Fruit fly (Drosophila melanogaster) whole organism, embryonic: Measurements from ENCODE around the gene CG9782.
A peak's percentile ranks its signal among the peaks of the same experiment; 100 is the strongest.

ENCODE experiments used
- Ada2b ChIP-seq: fragments of 200-800 bp; sonication (Bioruptor generic); IDR thresholded peaks from 2 replicates; pipeline ENCODE4 v1.3.6; 2022; ENCODE audit warnings: missing biosample characterization, missing genetic modification characterization
- Atf6 ChIP-seq: fragments of 200-800 bp; sonication (Bioruptor generic); IDR thresholded peaks from 2 replicates; pipeline ENCODE4 v1.3.6; 2022; ENCODE audit warnings: missing biosample characterization, missing genetic modification characterization
- B-H1 ChIP-seq: fragments of 200-800 bp; sonication (Bioruptor generic); IDR thresholded peaks from 3 replicates; pipeline ENCODE4 v1.3.6; 2022; ENCODE audit warnings: missing biosample characterization, missing genetic modification characterization
- CG1024 ChIP-seq: fragments of 200-800 bp; sonication (Bioruptor generic); IDR thresholded peaks from 2 replicates; pipeline ENCODE4 v1.3.6; 2022; ENCODE audit warnings: missing biosample characterization, missing genetic modification characterization
- CG13624 ChIP-seq: fragments of 200-800 bp; sonication (Bioruptor generic); optimal IDR thresholded peaks from 2 replicates; lab custom pipeline; 2016; ENCODE audit warnings: missing biosample characterization, missing genetic modification characterization
- CG14441 ChIP-seq: fragments of 200-800 bp; sonication (Bioruptor generic); IDR thresholded peaks from 2 replicates; pipeline ENCODE4 v1.3.6; 2022; ENCODE audit warnings: missing biosample characterization, missing genetic modification characterization
- CG14860 ChIP-seq: fragments of 200-800 bp; sonication (Bioruptor generic); IDR thresholded peaks from 3 replicates; pipeline ENCODE4 v1.3.6; 2022; ENCODE audit warnings: missing biosample characterization, missing genetic modification characterization; ENCODE audit not compliant: partially characterized antibody
- CG1603 ChIP-seq: fragments of 200-800 bp; sonication (Bioruptor generic); optimal IDR thresholded peaks from 2 replicates; lab custom pipeline; 2019; ENCODE audit warnings: missing biosample characterization, mild to moderate bottlenecking, missing genetic modification characterization, moderate library complexity
- CG17186 ChIP-seq: fragments of 200-800 bp; sonication (Bioruptor generic); optimal IDR thresholded peaks from 3 replicates; lab custom pipeline; 2017; ENCODE audit warnings: missing biosample characterization, missing genetic modification reagents, missing genetic modification characterization
- CG17829 ChIP-seq: fragments of 200-800 bp; optimal IDR thresholded peaks from 2 replicates; lab custom pipeline; 2019; ENCODE audit warnings: missing biosample characterization, mild to moderate bottlenecking, missing genetic modification characterization, moderate library complexity
- CG2129 ChIP-seq: fragments of 200-800 bp; sonication (Bioruptor generic); IDR thresholded peaks from 2 replicates; pipeline ENCODE4 v1.3.6; 2022; ENCODE audit warnings: missing biosample characterization, missing genetic modification characterization; ENCODE audit not compliant: partially characterized antibody
- CG2889 ChIP-seq: fragments of 200-800 bp; sonication (Bioruptor generic); IDR thresholded peaks from 3 replicates; pipeline ENCODE4 v1.3.6; 2022; ENCODE audit warnings: missing biosample characterization, missing genetic modification characterization
- CG3065 ChIP-seq: fragments of 200-800 bp; sonication (Bioruptor generic); optimal IDR thresholded peaks from 2 replicates; lab custom pipeline; 2016; ENCODE audit warnings: missing biosample characterization, missing genetic modification characterization
- CG31388 ChIP-seq: fragments of 200-800 bp; sonication (Bioruptor generic); optimal IDR thresholded peaks from 2 replicates; lab custom pipeline; 2016; ENCODE audit warnings: missing biosample characterization, missing genetic modification characterization
- CG32767 ChIP-seq: fragments of 200-800 bp; sonication (Bioruptor generic); IDR thresholded peaks from 2 replicates; pipeline ENCODE4 v1.3.6; 2022; ENCODE audit warnings: missing biosample characterization, missing genetic modification characterization
- CG5245 ChIP-seq: fragments of 200-800 bp; sonication (Bioruptor generic); optimal IDR thresholded peaks from 3 replicates; lab custom pipeline; 2016; ENCODE audit warnings: missing biosample characterization, missing genetic modification characterization
- CG6683 ChIP-seq: fragments of 200-800 bp; sonication (Bioruptor generic); optimal IDR thresholded peaks from 2 replicates; lab custom pipeline; 2017; ENCODE audit warnings: missing biosample characterization, mild to moderate bottlenecking, missing genetic modification characterization, missing genetic modification reagents
- CG6791 ChIP-seq: fragments of 200-800 bp; sonication (Bioruptor generic); IDR thresholded peaks from 3 replicates; pipeline ENCODE4 v1.3.6; 2022; ENCODE audit warnings: missing biosample characterization, missing genetic modification characterization; ENCODE audit not compliant: partially characterized antibody
- CG7963 ChIP-seq: fragments of 200-800 bp; sonication (Bioruptor generic); IDR thresholded peaks from 3 replicates; pipeline ENCODE4 v1.3.6; 2022; ENCODE audit warnings: missing biosample characterization, missing genetic modification characterization; ENCODE audit not compliant: partially characterized antibody
- CG7987 ChIP-seq: fragments of 200-800 bp; sonication (Bioruptor generic); optimal IDR thresholded peaks from 2 replicates; lab custom pipeline; 2018; ENCODE audit warnings: missing biosample characterization, mild to moderate bottlenecking, missing genetic modification characterization, moderate library complexity
- CG8359 ChIP-seq: fragments of 200-800 bp; sonication (Bioruptor generic); optimal IDR thresholded peaks from 2 replicates; lab custom pipeline; 2017; ENCODE audit warnings: missing biosample characterization, mild to moderate bottlenecking, missing genetic modification characterization, borderline replicate concordance
- CrebB ChIP-seq: fragments of 200-800 bp; sonication (Bioruptor generic); optimal IDR thresholded peaks from 3 replicates; lab custom pipeline; 2018; ENCODE audit warnings: missing biosample characterization, mild to moderate bottlenecking, missing genetic modification characterization
- Ets65A ChIP-seq: fragments of 200-800 bp; sonication (Bioruptor generic); peaks from one replicate; lab custom pipeline; 2016; ENCODE audit warnings: missing biosample characterization, missing genetic modification characterization
- Fer1 ChIP-seq: fragments of 200-800 bp; sonication (Bioruptor generic); optimal IDR thresholded peaks from 2 replicates; lab custom pipeline; 2017; ENCODE audit warnings: missing biosample characterization, mild to moderate bottlenecking, missing genetic modification characterization
- Fer2 ChIP-seq: fragments of 200-800 bp; sonication (Bioruptor generic); optimal IDR thresholded peaks from 2 replicates; lab custom pipeline; 2018; ENCODE audit warnings: missing biosample characterization, mild to moderate bottlenecking, missing genetic modification characterization, moderate library complexity
- Hsf ChIP-seq: fragments of 200-800 bp; sonication (Bioruptor generic); optimal IDR thresholded peaks from 3 replicates; lab custom pipeline; 2016; ENCODE audit warnings: missing biosample characterization, missing genetic modification characterization
- Mad ChIP-seq: fragments of 200-800 bp; sonication (Bioruptor generic); optimal IDR thresholded peaks from 2 replicates; lab custom pipeline; 2016; ENCODE audit warnings: missing biosample characterization, missing genetic modification characterization
- NK7.1 ChIP-seq: fragments of 200-800 bp; sonication (Bioruptor generic); optimal IDR thresholded peaks from 3 replicates; lab custom pipeline; 2016; ENCODE audit warnings: missing biosample characterization, missing genetic modification characterization
- TFAM ChIP-seq: fragments of 200-800 bp; sonication (Bioruptor generic); optimal IDR thresholded peaks from 2 replicates; lab custom pipeline; 2017; ENCODE audit warnings: missing biosample characterization, missing genetic modification characterization, inconsistent platforms
- ash1 ChIP-seq: fragments of 200-800 bp; sonication (Bioruptor generic); optimal IDR thresholded peaks from 2 replicates; lab custom pipeline; 2018; ENCODE audit warnings: missing biosample characterization, mild to moderate bottlenecking, missing genetic modification characterization
- az2 ChIP-seq: fragments of 200-800 bp; sonication (Bioruptor generic); optimal IDR thresholded peaks from 3 replicates; lab custom pipeline; 2016; ENCODE audit warnings: missing biosample characterization, missing genetic modification characterization
- caup ChIP-seq: fragments of 200-800 bp; sonication (Bioruptor generic); optimal IDR thresholded peaks from 3 replicates; lab custom pipeline; 2017; ENCODE audit warnings: missing biosample characterization, mild to moderate bottlenecking, missing genetic modification characterization, moderate library complexity; ENCODE audit not compliant: severe bottlenecking
- croc ChIP-seq: fragments of 200-800 bp; sonication (Bioruptor generic); conservative IDR thresholded peaks from 3 replicates; pipeline ENCODE4 v1.3.6; 2022; ENCODE audit warnings: missing biosample characterization, missing genetic modification characterization
- crp ChIP-seq, 2 experiments: fragments of 200-800 bp; sonication (Bioruptor generic); optimal IDR thresholded peaks; 2 replicates in 1 of 2; 3 replicates in 1 of 2; lab custom pipeline; 2017; ENCODE audit warnings: missing biosample characterization in 2 of 2, missing genetic modification characterization in 2 of 2, mild to moderate bottlenecking in 1 of 2, moderate library complexity in 1 of 2
- cwo ChIP-seq: fragments of 200-800 bp; sonication (Bioruptor generic); optimal IDR thresholded peaks from 3 replicates; lab custom pipeline; 2017; ENCODE audit warnings: missing biosample characterization, missing genetic modification characterization, mild to moderate bottlenecking, moderate library complexity, missing genetic modification reagents
- danr ChIP-seq: fragments of 200-800 bp; sonication (Bioruptor generic); IDR thresholded peaks from 2 replicates; pipeline ENCODE4 v1.3.6; 2022; ENCODE audit warnings: missing biosample characterization, missing genetic modification characterization
- dmrt11E ChIP-seq: fragments of 200-800 bp; sonication (Bioruptor generic); optimal IDR thresholded peaks from 3 replicates; lab custom pipeline; 2018; ENCODE audit warnings: missing biosample characterization, mild to moderate bottlenecking, missing genetic modification characterization, moderate library complexity
- dpn ChIP-seq, 2 experiments: fragments of 200-800 bp; sonication (Bioruptor generic); optimal IDR thresholded peaks; 3 replicates each; lab custom pipeline; 2016; ENCODE audit warnings: missing biosample characterization in 2 of 2, missing genetic modification characterization in 2 of 2
- gce ChIP-seq: fragments of 200-800 bp; sonication (Bioruptor generic); IDR thresholded peaks from 3 replicates; pipeline ENCODE4 v1.3.6; 2022; ENCODE audit warnings: missing biosample characterization, missing genetic modification characterization
- gsb ChIP-seq: fragments of 200-800 bp; sonication (Bioruptor generic); IDR thresholded peaks from 2 replicates; pipeline ENCODE4 v1.3.6; 2022; ENCODE audit warnings: missing biosample characterization, missing genetic modification characterization
- hbn ChIP-seq: fragments of 200-800 bp; sonication (Bioruptor generic); IDR thresholded peaks from 2 replicates; pipeline ENCODE4 v1.3.6; 2022; ENCODE audit warnings: missing biosample characterization, missing genetic modification characterization; ENCODE audit not compliant: partially characterized antibody
- knrl ChIP-seq: fragments of 200-800 bp; sonication (Bioruptor generic); IDR thresholded peaks from 3 replicates; pipeline ENCODE4 v1.3.6; 2022; ENCODE audit warnings: missing biosample characterization, missing genetic modification characterization; ENCODE audit not compliant: partially characterized antibody
- run ChIP-seq: fragments of 200-800 bp; sonication (Bioruptor generic); optimal IDR thresholded peaks from 3 replicates; lab custom pipeline; 2018; ENCODE audit warnings: missing biosample characterization, mild to moderate bottlenecking, missing genetic modification characterization
- tna ChIP-seq: fragments of 200-800 bp; sonication (Bioruptor generic); IDR thresholded peaks from 2 replicates; pipeline ENCODE4 v1.3.6; 2022; ENCODE audit warnings: missing biosample characterization, missing genetic modification characterization; ENCODE audit not compliant: partially characterized antibody
- unpg ChIP-seq: fragments of 200-800 bp; sonication (Bioruptor generic); optimal IDR thresholded peaks from 3 replicates; lab custom pipeline; 2018; ENCODE audit warnings: missing biosample characterization, mild to moderate bottlenecking, missing genetic modification characterization, moderate library complexity
- usp ChIP-seq: fragments of >200 bp; optimal IDR thresholded peaks from 2 replicates; lab custom pipeline; 2017; ENCODE audit warnings: missing biosample characterization, missing genetic modification characterization
- vvl ChIP-seq: fragments of 200-800 bp; sonication (Bioruptor generic); IDR thresholded peaks from 2 replicates; pipeline ENCODE4 v1.3.6; 2022; ENCODE audit warnings: missing biosample characterization, missing genetic modification characterization

CG9782 gene

DNA sequence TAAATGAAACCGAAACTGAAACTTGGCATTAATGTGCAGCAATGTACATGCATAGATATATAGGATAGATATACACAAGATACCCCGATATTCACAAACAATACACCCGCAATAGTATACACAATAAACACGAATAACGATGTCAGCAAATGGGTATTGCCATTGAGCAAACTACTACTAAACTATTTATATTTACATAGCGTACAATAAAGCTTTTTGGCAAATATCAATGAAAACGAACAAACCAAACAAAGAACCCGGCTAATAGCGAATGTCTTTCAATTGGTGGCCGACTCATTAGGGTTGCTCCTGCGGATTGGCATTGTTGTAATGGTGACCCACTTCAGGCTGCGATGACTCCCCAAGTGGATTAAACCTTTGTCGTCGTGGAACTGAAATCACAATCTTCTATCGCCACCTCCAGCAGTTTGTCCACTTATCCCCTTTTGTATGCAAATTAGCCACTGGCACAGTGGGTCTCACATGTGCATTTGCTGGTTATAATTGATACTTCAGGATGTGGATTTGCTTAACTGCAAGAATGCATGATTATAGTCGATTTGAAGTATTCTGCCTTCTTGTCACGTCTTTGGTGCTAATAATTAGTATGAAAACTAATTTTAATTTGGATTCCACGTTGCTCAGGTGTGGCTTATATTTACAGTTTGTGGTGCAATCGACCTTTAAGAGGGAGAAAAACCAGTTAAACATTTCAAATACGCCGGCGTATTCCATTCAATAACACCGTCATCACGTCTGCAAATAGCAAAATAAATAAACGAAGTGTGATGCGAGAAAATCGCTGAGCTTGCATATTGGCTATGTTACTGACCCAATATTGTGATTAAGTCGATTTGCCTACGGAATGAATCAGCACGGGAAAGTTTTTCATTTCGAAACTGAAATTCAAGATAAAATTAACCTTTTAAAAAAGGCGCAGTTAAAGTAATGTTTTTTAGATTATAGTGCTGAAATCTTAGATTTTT lies 29.0 kb upstream of the CG9782 start (continued):
- no peak for TF ChIP-seq caup
- TF ChIP-seq Fer1 (GFP tag; lab: Kevin White, UChicago) = no peak
- no peak for TF ChIP-seq ash1
- TF ChIP-seq CG6683 (GFP tag; lab: Kevin White, UChicago) = no peak
- TF ChIP-seq Atf6 (GFP tag; lab: Robert Waterston, UW) = peak; percentile 81; the same call in 1 of the 2 replicates
- TF ChIP-seq NK7.1 (GFP tag; lab: Kevin White, UChicago) = peak; percentile 79
- peak; percentile 83 for TF ChIP-seq run (tag; lab: Kevin White, UChicago)
- TF ChIP-seq CG31388 (GFP tag; lab: Kevin White, UChicago) = no peak
- TF ChIP-seq CG7963 = no peak
- no peak for TF ChIP-seq gsb
- TF ChIP-seq CG14441 (GFP tag; lab: Robert Waterston, UW) = peak; percentile 72
- no peak for TF ChIP-seq crp (GFP tag; optimal IDR thresholded peaks at IDR 0.05; lab: Kevin White, UChicago)
- no peak for TF ChIP-seq CG3065 (GFP tag; lab: Kevin White, UChicago)
- no peak for TF ChIP-seq CrebB
- no peak for TF ChIP-seq cwo (GFP tag; lab: Kevin White, UChicago)
- no peak for TF ChIP-seq dmrt11E (tag; lab: Kevin White, UChicago)
- peak; percentile 90 for TF ChIP-seq vvl (GFP tag; lab: Robert Waterston, UW)
- TF ChIP-seq Fer2 = no peak
- TF ChIP-seq Ada2b (GFP tag; lab: Robert Waterston, UW) = peak; percentile 41; the same call in 1 of the 2 replicates
- 0 out of 3 replicates have a peak, but pooled peaks have one; percentile 34 for TF ChIP-seq CG6791
- TF ChIP-seq CG2129 (GFP tag; lab: Robert Waterston, UW) = no peak
- TF ChIP-seq CG32767 (GFP tag; lab: Robert Waterston, UW) = no peak
- TF ChIP-seq danr = no peak
- peak; percentile 36; the same call in 1 of the 3 replicates for TF ChIP-seq croc
- no peak for TF ChIP-seq CG5245 (GFP tag; lab: Kevin White, UChicago)
- no peak for TF ChIP-seq az2
- no peak for TF ChIP-seq CG1024 (GFP tag; lab: Robert Waterston, UW)
- no peak for TF ChIP-seq hbn
- TF ChIP-seq usp = no peak
- TF ChIP-seq CG17186 (GFP tag; lab: Kevin White, UChicago) = no peak
- peak; percentile 41 for TF ChIP-seq CG1603 (tag; lab: Kevin White, UChicago)
- no peak for TF ChIP-seq CG7987 (GFP tag; lab: Kevin White, UChicago)
- no peak for TF ChIP-seq Mad (GFP tag; lab: Kevin White, UChicago)
- TF ChIP-seq CG14860 (GFP tag; lab: Robert Waterston, UW) = no peak
- TF ChIP-seq CG13624 (GFP tag; lab: Kevin White, UChicago) = peak; percentile 49
- TF ChIP-seq Ets65A = peak; percentile 93
- no peak for TF ChIP-seq CG2889
- TF ChIP-seq unpg = peak; percentile 10
- TF ChIP-seq gce = peak; percentile 40; the same call in 1 of the 3 replicates
- TF ChIP-seq Hsf = peak; percentile 28
- TF ChIP-seq TFAM = no peak
- peak in 1 of 2 experiments; percentile 81 for TF ChIP-seq dpn (GFP tag; optimal IDR thresholded peaks at IDR 0.05; lab: Kevin White, UChicago)
- no peak for TF ChIP-seq CG17829 (tag; lab: Kevin White, UChicago)
- no peak for TF ChIP-seq tna
- TF ChIP-seq B-H1 = peak; percentile 68; the same call in 2 of the 3 replicates
- no peak for TF ChIP-seq CG8359
- no peak for TF ChIP-seq knrl (GFP tag; lab: Robert Waterston, UW)
